Fruit fly (Drosophila melanogaster) whole organism, wandering third instar larva: Measurements from ENCODE around the gene CG10055.

ENCODE experiments used
- Abd-B ChIP-seq: fragments of >200 bp; optimal IDR thresholded peaks from 2 replicates; lab custom pipeline; 2017; ENCODE audit warnings: missing biosample characterization, missing genetic modification characterization
- CG32264 ChIP-seq: fragments of 200-800 bp; sonication (Bioruptor generic); optimal IDR thresholded peaks from 2 replicates; lab custom pipeline; 2016; ENCODE audit warnings: missing biosample characterization, missing genetic modification characterization
- CG9705 ChIP-seq: fragments of 200-800 bp; sonication (Bioruptor generic); optimal IDR thresholded peaks from 2 replicates; lab custom pipeline; 2018; ENCODE audit warnings: missing biosample characterization, mild to moderate bottlenecking, missing genetic modification characterization
- CrebA ChIP-seq: fragments of 200-800 bp; sonication (Bioruptor generic); optimal IDR thresholded peaks from 2 replicates; lab custom pipeline; 2016; ENCODE audit warnings: missing biosample characterization, mild to moderate bottlenecking, missing genetic modification characterization, borderline replicate concordance
- Dfd ChIP-seq: fragments of >200 bp; optimal IDR thresholded peaks from 2 replicates; lab custom pipeline; 2017; ENCODE audit warnings: missing biosample characterization, missing genetic modification characterization
- Dif ChIP-seq: fragments of 200-275, 200-300 bp; sonication (Bioruptor generic); optimal IDR thresholded peaks from 2 replicates; lab custom pipeline; 2018; ENCODE audit warnings: missing biosample characterization, missing genetic modification characterization; ENCODE audit not compliant: partially characterized antibody
- GATAd ChIP-seq: sonication (Bioruptor generic); optimal IDR thresholded peaks from 2 replicates; lab custom pipeline; 2016; ENCODE audit warnings: missing biosample characterization, missing genetic modification characterization
- HLH106 ChIP-seq: fragments of 200-800 bp; optimal IDR thresholded peaks from 3 replicates; lab custom pipeline; 2019; ENCODE audit warnings: missing biosample characterization, mild to moderate bottlenecking, missing genetic modification characterization, moderate library complexity
- Hnf4 ChIP-seq: fragments of 200-800 bp; sonication (Bioruptor generic); optimal IDR thresholded peaks from 2 replicates; lab custom pipeline; 2016; ENCODE audit warnings: missing biosample characterization, mild to moderate bottlenecking, missing genetic modification characterization
- Hr78 ChIP-seq: fragments of >200 bp; optimal IDR thresholded peaks from 2 replicates; lab custom pipeline; 2017; ENCODE audit warnings: missing biosample characterization, missing genetic modification characterization
- Hr83 ChIP-seq: fragments of 200-300 bp; sonication (Bioruptor generic); optimal IDR thresholded peaks from 2 replicates; lab custom pipeline; 2016; ENCODE audit warnings: missing biosample characterization, mild to moderate bottlenecking, missing genetic modification characterization, moderate library complexity; ENCODE audit not compliant: poor library complexity, severe bottlenecking
- Jra ChIP-seq: sonication (Bioruptor generic); optimal IDR thresholded peaks from 2 replicates; lab custom pipeline; 2016; ENCODE audit warnings: missing biosample characterization, missing genetic modification characterization
- Mio ChIP-seq: sonication (Bioruptor generic); optimal IDR thresholded peaks from 2 replicates; lab custom pipeline; 2016; ENCODE audit warnings: missing biosample characterization, missing genetic modification characterization
- Myc ChIP-seq: fragments of >200 bp; optimal IDR thresholded peaks from 2 replicates; lab custom pipeline; 2017
- N ChIP-seq: fragments of >200 bp; optimal IDR thresholded peaks from 2 replicates; lab custom pipeline; 2018; ENCODE audit warnings: missing biosample characterization, missing external identifiers, missing genetic modification characterization
- OdsH ChIP-seq: fragments of 200-800 bp; sonication (Bioruptor generic); optimal IDR thresholded peaks from 2 replicates; lab custom pipeline; 2016; ENCODE audit warnings: missing biosample characterization, mild to moderate bottlenecking, missing genetic modification characterization
- Rel ChIP-seq, 2 experiments: fragments of 200-800 bp; sonication (Bioruptor generic) in 1 of 2; optimal IDR thresholded peaks; 2 replicates in 1 of 2; 3 replicates in 1 of 2; lab custom pipeline; 2016 to 2019; ENCODE audit warnings: mild to moderate bottlenecking in 2 of 2, missing biosample characterization in 2 of 2, missing genetic modification characterization in 2 of 2, moderate library complexity in 1 of 2
- Sp1 ChIP-seq: fragments of 200-800 bp; sonication (Bioruptor generic); optimal IDR thresholded peaks from 3 replicates; lab custom pipeline; 2019; ENCODE audit warnings: missing biosample characterization, mild to moderate bottlenecking, missing genetic modification characterization, moderate library complexity
- Vsx2 ChIP-seq: fragments of 200-300, 225-300 bp; sonication (Bioruptor generic); optimal IDR thresholded peaks from 2 replicates; lab custom pipeline; 2018; ENCODE audit warnings: missing biosample characterization, missing genetic modification characterization; ENCODE audit not compliant: partially characterized antibody
- br ChIP-seq: fragments of 200-800 bp; sonication (Bioruptor generic); optimal IDR thresholded peaks from 2 replicates; lab custom pipeline; 2016; ENCODE audit warnings: missing biosample characterization, missing genetic modification characterization
- brk ChIP-seq: fragments of 200-800 bp; sonication (Bioruptor generic); optimal IDR thresholded peaks from 2 replicates; lab custom pipeline; 2016; ENCODE audit warnings: missing biosample characterization, mild to moderate bottlenecking, missing genetic modification characterization
- dl ChIP-seq, 2 experiments: fragments of 175-275, 200-275 bp in 1 of 2; fragments of 200-275 bp in 1 of 2; sonication (Bioruptor generic); optimal IDR thresholded peaks; lab custom pipeline; 2018; ENCODE audit warnings: mild to moderate bottlenecking in 2 of 2, missing biosample characterization in 2 of 2, missing genetic modification characterization in 2 of 2, moderate library complexity in 2 of 2; ENCODE audit not compliant: partially characterized antibody in 2 of 2, insufficient read depth in 1 of 2
- dmrt93B ChIP-seq: fragments of 200-800 bp; sonication (Bioruptor generic); optimal IDR thresholded peaks from 2 replicates; lab custom pipeline; 2018; ENCODE audit warnings: missing biosample characterization, mild to moderate bottlenecking, missing genetic modification characterization
- dsf ChIP-seq: sonication (Bioruptor generic); optimal IDR thresholded peaks from 2 replicates; lab custom pipeline; 2016; ENCODE audit warnings: missing biosample characterization, missing genetic modification characterization, borderline replicate concordance
- ey ChIP-seq: fragments of 200-800 bp; sonication (Bioruptor generic); optimal IDR thresholded peaks from 2 replicates; lab custom pipeline; 2016; ENCODE audit warnings: missing biosample characterization, missing genetic modification characterization
- foxo ChIP-seq, 2 experiments: fragments of 200-800 bp; sonication (Bioruptor generic); optimal IDR thresholded peaks; 2 replicates in 1 of 2; 3 replicates in 1 of 2; lab custom pipeline; 2016 to 2017; ENCODE audit warnings: missing biosample characterization in 2 of 2, missing genetic modification characterization in 2 of 2
- fru ChIP-seq: fragments of 200-800 bp; sonication (Bioruptor generic); optimal IDR thresholded peaks from 3 replicates; lab custom pipeline; 2016; ENCODE audit warnings: missing biosample characterization, mild to moderate bottlenecking, missing genetic modification characterization
- h ChIP-seq: fragments of 200-800 bp; sonication (Bioruptor generic); optimal IDR thresholded peaks from 3 replicates; lab custom pipeline; 2016; ENCODE audit warnings: missing biosample characterization, mild to moderate bottlenecking, missing genetic modification characterization
- jim ChIP-seq: fragments of 175-275, 200-325 bp; sonication (Bioruptor generic); optimal IDR thresholded peaks from 2 replicates; lab custom pipeline; 2016; ENCODE audit warnings: missing biosample characterization, mild to moderate bottlenecking, missing genetic modification characterization
- lola ChIP-seq: fragments of >200 bp; optimal IDR thresholded peaks from 2 replicates; lab custom pipeline; 2017; ENCODE audit warnings: missing biosample characterization, missing genetic modification characterization
- pan ChIP-seq: fragments of >200 bp; optimal IDR thresholded peaks from 2 replicates; lab custom pipeline; 2017
- psq ChIP-seq: fragments of 200-800 bp; sonication (Bioruptor generic); optimal IDR thresholded peaks from 3 replicates; lab custom pipeline; 2017; ENCODE audit warnings: missing biosample characterization, mild to moderate bottlenecking, missing genetic modification characterization, moderate library complexity
- rgr ChIP-seq: fragments of 200-800 bp; sonication (Bioruptor generic); optimal IDR thresholded peaks from 3 replicates; lab custom pipeline; 2016; ENCODE audit warnings: missing biosample characterization, mild to moderate bottlenecking, missing genetic modification characterization
- sage ChIP-seq: fragments of 200-800 bp; sonication (Bioruptor generic); optimal IDR thresholded peaks from 2 replicates; lab custom pipeline; 2016; ENCODE audit warnings: missing biosample characterization, mild to moderate bottlenecking, missing genetic modification characterization
- sv ChIP-seq: fragments of 200-800 bp; sonication (Bioruptor generic); optimal IDR thresholded peaks from 3 replicates; lab custom pipeline; 2016; ENCODE audit warnings: missing biosample characterization, missing genetic modification characterization
- tai ChIP-seq: sonication (Bioruptor generic); optimal IDR thresholded peaks from 2 replicates; lab custom pipeline; 2016; ENCODE audit warnings: missing biosample characterization, missing genetic modification characterization
- usp ChIP-seq: fragments of >200 bp; optimal IDR thresholded peaks from 2 replicates; lab custom pipeline; 2017; ENCODE audit warnings: missing biosample characterization, missing genetic modification characterization
- woc ChIP-seq: sonication (Bioruptor generic); optimal IDR thresholded peaks from 2 replicates; lab custom pipeline; 2016; ENCODE audit warnings: missing biosample characterization, mild to moderate bottlenecking, missing genetic modification characterization

The CG10055 gene

DNA sequence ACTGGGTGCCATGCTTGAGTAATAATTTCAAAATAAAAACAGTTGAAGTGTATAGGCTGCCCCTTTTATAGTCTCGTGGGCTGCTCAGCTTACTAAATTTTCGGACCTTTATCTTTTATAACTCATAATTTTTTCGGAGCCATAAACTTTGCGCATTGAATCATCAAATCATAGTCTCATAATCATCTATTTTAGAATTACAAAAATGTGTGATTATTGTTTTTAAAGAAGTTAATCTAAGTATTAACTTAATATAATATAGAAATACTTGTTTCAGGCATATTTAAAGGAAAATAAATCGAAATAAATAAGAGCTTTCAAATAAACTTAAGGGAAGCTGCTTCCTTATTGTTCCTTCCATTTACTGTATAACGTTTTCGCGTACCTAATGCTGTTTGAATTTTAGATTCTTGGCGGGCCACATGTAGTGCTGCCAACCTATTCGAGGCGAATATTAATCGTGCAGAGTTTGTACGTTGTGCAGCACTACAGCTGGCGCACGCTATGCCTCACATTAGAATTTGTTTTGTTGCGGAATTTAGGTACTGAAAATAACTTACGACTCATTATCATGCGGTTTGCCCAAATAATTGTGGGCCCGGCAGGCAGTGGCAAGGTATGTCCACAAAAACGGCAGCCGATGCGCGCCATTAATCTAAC lies 42.1 kb downstream of the CG10055 start, which contains the start of the genes CG14610 and CG2656:
TSS of gene CG14610 (minus strand) at position 51 of the 660 bp plus-strand sequence.
TSS of gene CG2656 (plus strand) at position 480 of the 660 bp plus-strand sequence.
- peak; percentile 44 for TF ChIP-seq CG9705 (GFP tag; lab: Kevin White, UChicago)
- TF ChIP-seq Rel (GFP tag; optimal IDR thresholded peaks at IDR 0.05; lab: Kevin White, UChicago): no peak
- no peak for TF ChIP-seq Rel (tag; optimal IDR thresholded peaks at IDR 0.05; lab: Kevin White, UChicago)
- peak; percentile 91 for TF ChIP-seq rgr (GFP tag; lab: Kevin White, UChicago)
- no peak for TF ChIP-seq sage (GFP tag; lab: Kevin White, UChicago)
- TF ChIP-seq HLH106 (tag; lab: Kevin White, UChicago): no peak
- no peak for TF ChIP-seq lola (GFP tag; lab: Kevin White, UChicago)
- TF ChIP-seq fru (GFP tag; lab: Kevin White, UChicago): peak; percentile 78
- TF ChIP-seq h (GFP tag; lab: Kevin White, UChicago): peak; percentile 91
- TF ChIP-seq dl (GFP tag; optimal IDR thresholded peaks at IDR 0.05; lab: Kevin White, UChicago; ENCODE audit: insufficient read depth in 1 of 2, partially characterized antibody in 2 of 2): no peak
- TF ChIP-seq Dif (GFP tag; lab: Kevin White, UChicago): no peak
- TF ChIP-seq usp (GFP tag; lab: Kevin White, UChicago): no peak
- peak; percentile 80 for TF ChIP-seq br
- no peak for TF ChIP-seq pan (lab: Kevin White, UChicago)
- TF ChIP-seq Hnf4 (GFP tag; lab: Kevin White, UChicago): no peak
- TF ChIP-seq CG32264 (GFP tag; lab: Kevin White, UChicago): peak; percentile 23
- no peak for TF ChIP-seq dmrt93B (GFP tag; lab: Kevin White, UChicago)
- TF ChIP-seq woc (GFP tag; lab: Kevin White, UChicago): no peak
- peak; percentile 70 for TF ChIP-seq psq (GFP tag; lab: Kevin White, UChicago)
- TF ChIP-seq Jra: peak; percentile 77
- TF ChIP-seq sv: peak; percentile 71
- TF ChIP-seq foxo (GFP tag; optimal IDR thresholded peaks at IDR 0.05; lab: Kevin White, UChicago): peak in 1 of 2 experiments; percentile 94
- TF ChIP-seq Myc (lab: Kevin White, UChicago): peak; percentile 25
- peak; percentile 62 for TF ChIP-seq jim (GFP tag; lab: Kevin White, UChicago)
- TF ChIP-seq GATAd (GFP tag; lab: Kevin White, UChicago): peak; percentile 44
- no peak for TF ChIP-seq Hr78 (GFP tag; lab: Kevin White, UChicago)
- TF ChIP-seq Sp1 (GFP tag; lab: Kevin White, UChicago): no peak
- no peak for TF ChIP-seq Vsx2 (GFP tag; lab: Kevin White, UChicago)
- TF ChIP-seq N (GFP tag; lab: Kevin White, UChicago): no peak
- no peak for TF ChIP-seq brk
- no peak for TF ChIP-seq dsf (GFP tag; lab: Kevin White, UChicago)
- no peak for TF ChIP-seq CrebA (GFP tag; lab: Kevin White, UChicago)
- no peak for TF ChIP-seq Abd-B
- peak; percentile 97 for TF ChIP-seq Hr83
- peak; percentile 28 for TF ChIP-seq Mio
- no peak for TF ChIP-seq tai (GFP tag; lab: Kevin White, UChicago)
- no peak for TF ChIP-seq Dfd (GFP tag; lab: Kevin White, UChicago)
- peak; percentile 79 for TF ChIP-seq ey (GFP tag; lab: Kevin White, UChicago)
- TF ChIP-seq OdsH (GFP tag; lab: Kevin White, UChicago): peak; percentile 71

DNA sequence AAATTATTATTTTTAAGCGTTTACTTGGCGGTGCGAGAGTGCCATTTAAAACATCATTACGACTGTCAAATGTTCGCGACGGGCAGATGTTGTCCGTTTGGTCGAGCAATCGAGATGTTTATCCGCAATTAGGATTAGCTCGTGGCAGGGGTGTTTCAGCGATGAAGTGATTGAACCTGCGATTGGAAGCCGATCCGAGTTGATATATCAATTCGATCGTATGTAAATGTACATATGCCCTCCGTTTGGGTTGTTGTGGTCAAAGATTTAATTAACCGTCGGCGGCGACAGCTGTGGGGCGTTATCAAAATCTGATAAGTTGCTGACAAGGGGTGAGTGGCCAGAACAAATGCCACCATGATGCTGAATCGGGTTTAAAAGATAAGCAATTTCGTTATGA lies 43.9 kb downstream of the CG10055 start:
- TF ChIP-seq sv (no peak), rgr (GFP tag; lab: Kevin White, UChicago) (no peak), Hr78 (GFP tag; lab: Kevin White, UChicago) (no peak), Myc (lab: Kevin White, UChicago) (no peak), h (GFP tag; lab: Kevin White, UChicago) (no peak), Sp1 (GFP tag; lab: Kevin White, UChicago) (no peak), lola (GFP tag; lab: Kevin White, UChicago) (no peak), woc (GFP tag; lab: Kevin White, UChicago) (no peak), dsf (GFP tag; lab: Kevin White, UChicago) (no peak), jim (GFP tag; lab: Kevin White, UChicago) (no peak), ey (GFP tag; lab: Kevin White, UChicago) (no peak), pan (lab: Kevin White, UChicago) (no peak), N (GFP tag; lab: Kevin White, UChicago) (no peak)
